Worm (Caenorhabditis elegans): Measurements from ENCODE around the gene ssq-4.

Gene ssq-4

ce11 chrIV:5020533-5020932 is 4.3 kb downstream of the ssq-4 start, which contains the start of gene T28H11.8 (continued):
- TF ChIP-seq aly-2 (tag; optimal IDR thresholded peaks at IDR 0.05), result no peak

- TF ChIP-seq nhr-47 (tag; optimal IDR thresholded peaks at IDR 0.05), result no peak
- no peak for TF ChIP-seq blmp-1 (tag; optimal IDR thresholded peaks at IDR 0.05)
- TF ChIP-seq dsc-1 (tag; optimal IDR thresholded peaks at IDR 0.05), result no peak
- TF ChIP-seq jun-1 (tag; optimal IDR thresholded peaks at IDR 0.05), result no peak
- no peak for TF ChIP-seq ztf-4 (tag; optimal IDR thresholded peaks at IDR 0.05)
- TF ChIP-seq fkh-8 (tag; optimal IDR thresholded peaks at IDR 0.05), result no peak
- TF ChIP-seq hlh-4 (tag; optimal IDR thresholded peaks at IDR 0.05), result no peak
- TF ChIP-seq lin-35 (GFP tag; optimal IDR thresholded peaks at IDR 0.05), result no peak
- TF ChIP-seq irx-1 (tag; optimal IDR thresholded peaks at IDR 0.05), result no peak
- TF ChIP-seq ztf-11 (tag; optimal IDR thresholded peaks at IDR 0.05), result no peak
- no peak for TF ChIP-seq hlh-17 (GFP tag; optimal IDR thresholded peaks at IDR 0.05; ENCODE audit: borderline replicate concordance)
- no peak for TF ChIP-seq ceh-63 (GFP tag; optimal IDR thresholded peaks at IDR 0.05)
- TF ChIP-seq unc-130 (tag; optimal IDR thresholded peaks at IDR 0.05), result no peak
- no peak for TF ChIP-seq sox-4 (tag; optimal IDR thresholded peaks at IDR 0.05)
- no peak for TF ChIP-seq nhr-11 (tag; optimal IDR thresholded peaks at IDR 0.05)
- no peak for TF ChIP-seq efl-3 (GFP tag; optimal IDR thresholded peaks at IDR 0.05)
- TF ChIP-seq ces-1 (GFP tag; optimal IDR thresholded peaks at IDR 0.05), result no peak
These were observed 9.4 kb downstream of the ssq-4 start, which contains the start of gene C09B9.85 for ce11 chrIV:5025646-5026045. C09B9.85 (minus strand) TSS chrIV:5025746.

- TF ChIP-seq unc-86 (tag; optimal IDR thresholded peaks at IDR 0.05), result no peak
- TF ChIP-seq nhr-90 (tag; optimal IDR thresholded peaks at IDR 0.05; ENCODE audit: poor library complexity), result no peak
- no peak for TF ChIP-seq grh-1 (GFP tag; IDR thresholded peaks at IDR 0.05)
- no peak for TF ChIP-seq C04F5.9 (tag; optimal IDR thresholded peaks at IDR 0.05)
- TF ChIP-seq zip-4 (GFP tag; optimal IDR thresholded peaks at IDR 0.05), result no peak
These were observed 12.7 kb downstream of the ssq-4 start, which contains the start of the genes best-6 and C09B9.2 for ce11 chrIV:5028978-5029377. best-6 (minus strand) TSS chrIV:5029078. C09B9.2 (plus strand) TSS chrIV:5029291.

- TF ChIP-seq elt-3 (tag; optimal IDR thresholded peaks at IDR 0.05), result no peak
- no peak for TF ChIP-seq lsy-2 (tag; optimal IDR thresholded peaks at IDR 0.05)
- TF ChIP-seq isw-1 (GFP tag; IDR thresholded peaks at IDR 0.05), result no peak
- TF ChIP-seq nhr-76 (tag; optimal IDR thresholded peaks at IDR 0.05), result no peak
These were observed 15.1 kb downstream of the ssq-4 start for ce11 chrIV:5031346-5031745.

ce11 chrIV:5033276-5033675 is 17.0 kb downstream of the ssq-4 start, which contains the start of gene C09B9.4:
C09B9.4 (minus strand) TSS chrIV:5033376.
- TF ChIP-seq grh-1 (GFP tag; IDR thresholded peaks at IDR 0.05) (no peak), unc-30 (tag; optimal IDR thresholded peaks at IDR 0.05) (no peak), blmp-1 (tag; optimal IDR thresholded peaks at IDR 0.05) (no peak), lsy-2 (tag; optimal IDR thresholded peaks at IDR 0.05) (no peak), fkh-8 (tag; optimal IDR thresholded peaks at IDR 0.05) (no peak), pqm-1 (tag; optimal IDR thresholded peaks at IDR 0.05) (no peak), pag-3 (tag; optimal IDR thresholded peaks at IDR 0.05; ENCODE audit: borderline replicate concordance, insufficient read depth) (no peak), sptf-1 (tag; optimal IDR thresholded peaks at IDR 0.05) (no peak), vab-15 (tag; optimal IDR thresholded peaks at IDR 0.05) (no peak), efl-3 (GFP tag; optimal IDR thresholded peaks at IDR 0.05) (no peak), nhr-90 (tag; optimal IDR thresholded peaks at IDR 0.05; ENCODE audit: poor library complexity) (no peak), nhr-77 (tag; optimal IDR thresholded peaks at IDR 0.05) (no peak), lin-14 (GFP tag; optimal IDR thresholded peaks at IDR 0.05) (no peak), fkh-10 (GFP tag; optimal IDR thresholded peaks at IDR 0.05) (no peak), jun-1 (tag; optimal IDR thresholded peaks at IDR 0.05) (no peak), hlh-4 (tag; optimal IDR thresholded peaks at IDR 0.05) (no peak), ama-1 (optimal IDR thresholded peaks at IDR 0.05) (no peak), zag-1 (tag; optimal IDR thresholded peaks at IDR 0.05) (no peak)

Data from whole organism, L1 larva.